Fruit fly (Drosophila melanogaster) whole organism, wandering third instar larva: ENCODE results near the gene SPH93.

Experiments used
- Abd-B ChIP-seq: fragments of >200 bp; optimal IDR thresholded peaks from 2 replicates; lab custom pipeline; 2017; ENCODE audit warnings: missing biosample characterization, missing genetic modification characterization
- Dif ChIP-seq: fragments of 200-275, 200-300 bp; sonication (Bioruptor generic); optimal IDR thresholded peaks from 2 replicates; lab custom pipeline; 2018; ENCODE audit warnings: missing biosample characterization, missing genetic modification characterization; ENCODE audit not compliant: partially characterized antibody
- GATAd ChIP-seq: sonication (Bioruptor generic); optimal IDR thresholded peaks from 2 replicates; lab custom pipeline; 2016; ENCODE audit warnings: missing biosample characterization, missing genetic modification characterization
- Hnf4 ChIP-seq: fragments of 200-800 bp; sonication (Bioruptor generic); optimal IDR thresholded peaks from 2 replicates; lab custom pipeline; 2016; ENCODE audit warnings: missing biosample characterization, mild to moderate bottlenecking, missing genetic modification characterization
- Sp1 ChIP-seq: fragments of 200-800 bp; sonication (Bioruptor generic); optimal IDR thresholded peaks from 3 replicates; lab custom pipeline; 2019; ENCODE audit warnings: missing biosample characterization, mild to moderate bottlenecking, missing genetic modification characterization, moderate library complexity
- ey ChIP-seq: fragments of 200-800 bp; sonication (Bioruptor generic); optimal IDR thresholded peaks from 2 replicates; lab custom pipeline; 2016; ENCODE audit warnings: missing biosample characterization, missing genetic modification characterization
- jim ChIP-seq: fragments of 175-275, 200-325 bp; sonication (Bioruptor generic); optimal IDR thresholded peaks from 2 replicates; lab custom pipeline; 2016; ENCODE audit warnings: missing biosample characterization, mild to moderate bottlenecking, missing genetic modification characterization
- psq ChIP-seq: fragments of 200-800 bp; sonication (Bioruptor generic); optimal IDR thresholded peaks from 3 replicates; lab custom pipeline; 2017; ENCODE audit warnings: missing biosample characterization, mild to moderate bottlenecking, missing genetic modification characterization, moderate library complexity
- usp ChIP-seq: fragments of >200 bp; optimal IDR thresholded peaks from 2 replicates; lab custom pipeline; 2017; ENCODE audit warnings: missing biosample characterization, missing genetic modification characterization

dm6 chr2L:17421366-17421765 lies 34.4 kb downstream of the SPH93 start:
- TF ChIP-seq psq (peak; percentile 62), usp (no peak), Abd-B (GFP tag; lab: Kevin White, UChicago) (no peak), Sp1 (no peak), Dif (no peak), Hnf4 (GFP tag; lab: Kevin White, UChicago) (no peak), GATAd (GFP tag; lab: Kevin White, UChicago) (no peak), ey (GFP tag; lab: Kevin White, UChicago) (no peak), jim (GFP tag; lab: Kevin White, UChicago) (no peak)
